Worm (Caenorhabditis elegans) whole organism, L2 larva: ENCODE measurements around the gene F44E5.2.
A peak's percentile ranks its signal among the peaks of the same experiment; 100 is the strongest.

Experiments
- C34F6.9 ChIP-seq: fragments of 150-350 bp; optimal IDR thresholded peaks from 2 replicates; lab custom pipeline; 2014; ENCODE audit warnings: missing biosample characterization, missing genetic modification characterization
- F13H6.1 ChIP-seq: sonication (generic microtip); optimal IDR thresholded peaks from 2 replicates; lab custom pipeline; 2016; ENCODE audit warnings: missing genetic modification characterization, missing compliant biosample characterization
- Y55F3AM.14 ChIP-seq: fragments of 200-800 bp; sonication (Bioruptor generic); optimal IDR thresholded peaks from 2 replicates; lab custom pipeline; 2018; ENCODE audit warnings: mild to moderate bottlenecking, missing genetic modification characterization, missing compliant biosample characterization
- ZK546.5 ChIP-seq: sonication (generic microtip); optimal IDR thresholded peaks from 2 replicates; lab custom pipeline; 2017; ENCODE audit warnings: missing biosample characterization, missing genetic modification characterization
- alr-1 ChIP-seq: fragments of 150-350 bp; optimal IDR thresholded peaks from 2 replicates; lab custom pipeline; 2014; ENCODE audit warnings: missing biosample characterization, missing genetic modification characterization
- ama-1 ChIP-seq: fragments of 150-350 bp; optimal IDR thresholded peaks from 2 replicates; lab custom pipeline; 2018; ENCODE audit warnings: inconsistent platforms
- blmp-1 ChIP-seq: sonication (generic microtip); optimal IDR thresholded peaks from 2 replicates; lab custom pipeline; 2017; ENCODE audit warnings: missing genetic modification characterization, mild to moderate bottlenecking, missing compliant biosample characterization, antibody characterized with exemption, moderate library complexity; ENCODE audit not compliant: insufficient read depth
- ceh-82 ChIP-seq: fragments of 150-350 bp; optimal IDR thresholded peaks from 2 replicates; lab custom pipeline; 2014; ENCODE audit warnings: missing biosample characterization, missing genetic modification characterization
- crh-2 ChIP-seq: sonication (generic microtip); optimal IDR thresholded peaks from 2 replicates; lab custom pipeline; 2017; ENCODE audit warnings: missing biosample characterization, missing genetic modification characterization
- elt-3 ChIP-seq: sonication (generic microtip); optimal IDR thresholded peaks from 2 replicates; lab custom pipeline; 2017; ENCODE audit warnings: missing biosample characterization, missing genetic modification characterization
- fos-1 ChIP-seq: fragments of 150-350 bp; optimal IDR thresholded peaks from 2 replicates; lab custom pipeline; 2014; ENCODE audit warnings: missing biosample characterization, missing genetic modification characterization
- gmeb-1 ChIP-seq: fragments of 150-350 bp; optimal IDR thresholded peaks from 2 replicates; lab custom pipeline; 2014; ENCODE audit warnings: missing biosample characterization, missing genetic modification characterization
- lin-13 ChIP-seq: fragments of 150-350 bp; optimal IDR thresholded peaks from 2 replicates; lab custom pipeline; 2014; ENCODE audit warnings: missing biosample characterization, missing genetic modification reagents, missing genetic modification characterization
- lsy-2 ChIP-seq, 2 experiments: fragments of 150-350 bp in 1 of 2; sonication (generic microtip) in 1 of 2; optimal IDR thresholded peaks; 2 replicates each; lab custom pipeline; 2014 to 2017; ENCODE audit warnings: missing biosample characterization in 2 of 2, missing genetic modification characterization in 2 of 2
- mab-5 ChIP-seq: fragments of 150-350 bp; optimal IDR thresholded peaks from 2 replicates; lab custom pipeline; 2014; ENCODE audit warnings: missing biosample characterization, missing genetic modification characterization
- mbf-1 ChIP-seq: sonication (generic microtip); optimal IDR thresholded peaks from 2 replicates; lab custom pipeline; 2017; ENCODE audit warnings: missing biosample characterization, missing genetic modification characterization
- nhr-11 ChIP-seq: fragments of 150-350 bp; optimal IDR thresholded peaks from 2 replicates; lab custom pipeline; 2014; ENCODE audit warnings: missing biosample characterization, missing genetic modification characterization
- nhr-12 ChIP-seq: fragments of 150-350 bp; optimal IDR thresholded peaks from 2 replicates; lab custom pipeline; 2014; ENCODE audit warnings: missing biosample characterization, missing genetic modification characterization
- nhr-21 ChIP-seq: fragments of 150-350 bp; optimal IDR thresholded peaks from 2 replicates; lab custom pipeline; 2014; ENCODE audit warnings: missing biosample characterization, missing genetic modification characterization
- nhr-23 ChIP-seq: fragments of 150-350 bp; optimal IDR thresholded peaks from 2 replicates; lab custom pipeline; 2014; ENCODE audit warnings: missing biosample characterization, missing genetic modification reagents, missing genetic modification characterization
- nhr-237 ChIP-seq: fragments of 150-350 bp; optimal IDR thresholded peaks from 2 replicates; lab custom pipeline; 2014; ENCODE audit warnings: missing biosample characterization, missing genetic modification characterization
- nhr-25 ChIP-seq: fragments of 150-350 bp; sonication (generic microtip); optimal IDR thresholded peaks from 3 replicates; lab custom pipeline; 2014; ENCODE audit warnings: missing biosample characterization, missing genetic modification characterization
- nhr-6 ChIP-seq: fragments of 150-350 bp; optimal IDR thresholded peaks from 2 replicates; lab custom pipeline; 2014; ENCODE audit warnings: missing biosample characterization, missing genetic modification characterization
- peb-1 ChIP-seq: fragments of 150-350 bp; optimal IDR thresholded peaks from 2 replicates; lab custom pipeline; 2014; ENCODE audit warnings: missing biosample characterization, missing genetic modification characterization
- sem-4 ChIP-seq: fragments of 150-350 bp; optimal IDR thresholded peaks from 2 replicates; lab custom pipeline; 2014; ENCODE audit warnings: missing biosample characterization, missing genetic modification reagents, missing genetic modification characterization
- skn-1 ChIP-seq: sonication (generic microtip); optimal IDR thresholded peaks from 2 replicates; lab custom pipeline; 2017; ENCODE audit warnings: missing biosample characterization, missing genetic modification characterization
- sma-3 ChIP-seq: sonication (generic microtip); optimal IDR thresholded peaks from 2 replicates; lab custom pipeline; 2016; ENCODE audit warnings: missing genetic modification reagents, missing genetic modification characterization, missing compliant biosample characterization
- snpc-4 ChIP-seq: fragments of 150-350 bp; optimal IDR thresholded peaks from 2 replicates; lab custom pipeline; 2014; ENCODE audit warnings: missing biosample characterization, missing genetic modification characterization
- unc-39 ChIP-seq: fragments of 150-350 bp; optimal IDR thresholded peaks from 2 replicates; lab custom pipeline; 2014; ENCODE audit warnings: missing biosample characterization, missing genetic modification characterization
- unc-55 ChIP-seq: fragments of 150-350 bp; sonication (generic microtip); optimal IDR thresholded peaks from 3 replicates; lab custom pipeline; 2014; ENCODE audit warnings: missing biosample characterization, missing genetic modification reagents, missing genetic modification characterization
- unc-62 ChIP-seq: fragments of 150-350 bp; optimal IDR thresholded peaks from 2 replicates; lab custom pipeline; 2014; ENCODE audit warnings: missing biosample characterization, missing genetic modification reagents, missing genetic modification characterization
- zag-1 ChIP-seq: fragments of 150-350 bp; optimal IDR thresholded peaks from 2 replicates; lab custom pipeline; 2014; ENCODE audit warnings: missing biosample characterization, missing genetic modification characterization
- ztf-1 ChIP-seq: fragments of 200-800 bp; sonication (Bioruptor generic); conservative IDR thresholded peaks from 2 replicates; pipeline ENCODE4 v1.3.6; 2022; ENCODE audit warnings: missing genetic modification characterization, missing compliant biosample characterization
- ztf-11 ChIP-seq: sonication (generic microtip); optimal IDR thresholded peaks from 2 replicates; lab custom pipeline; 2017; ENCODE audit warnings: missing biosample characterization, missing genetic modification characterization
- ztf-4 ChIP-seq: fragments of 150-350 bp; optimal IDR thresholded peaks from 2 replicates; lab custom pipeline; 2014; ENCODE audit warnings: missing biosample characterization, missing genetic modification characterization

The F44E5.2 gene

ce11 chrII:11761806-11762512 lies 4.6 kb upstream of the F44E5.2 start:
- TF ChIP-seq nhr-23 (tag; lab: Kevin White, UChicago) (no peak), ztf-1 (GFP tag; lab: Robert Waterston, UW) (0 out of 2 replicates have a peak, but pooled peaks have one; percentile 51), lsy-2 (tag; optimal IDR thresholded peaks at IDR 0.05; lab: Kevin White, UChicago) (peak in 1 of 2 experiments; percentile 89), sem-4 (tag; lab: Kevin White, UChicago) (peak; percentile 89), F13H6.1 (no peak), crh-2 (tag; lab: Kevin White, UChicago) (peak; percentile 48), lin-13 (GFP tag; lab: Kevin White, UChicago) (peak; percentile 82), unc-62 (no peak), sma-3 (GFP tag; lab: Kevin White, UChicago) (no peak), blmp-1 (no peak), ztf-4 (peak; percentile 93), unc-55 (GFP tag; lab: Kevin White, UChicago) (peak; percentile 69), nhr-12 (tag; lab: Kevin White, UChicago) (peak; percentile 53), ama-1 (lab: Kevin White, UChicago) (peak; percentile 99), C34F6.9 (tag; lab: Kevin White, UChicago) (peak; percentile 93), skn-1 (peak; percentile 89), mab-5 (tag; lab: Kevin White, UChicago) (no peak), snpc-4 (tag; lab: Kevin White, UChicago) (peak; percentile 62)

- no peak for TF ChIP-seq ztf-1 (GFP tag; lab: Robert Waterston, UW)
- TF ChIP-seq fos-1: no peak
- no peak for TF ChIP-seq snpc-4 (tag; lab: Kevin White, UChicago)
- no peak for TF ChIP-seq nhr-25 (tag; lab: Kevin White, UChicago)
- no peak for TF ChIP-seq gmeb-1 (tag; lab: Kevin White, UChicago)
- no peak for TF ChIP-seq ztf-11 (tag; lab: Kevin White, UChicago)
- TF ChIP-seq elt-3 (tag; lab: Kevin White, UChicago): no peak
- no peak for TF ChIP-seq mbf-1 (tag; lab: Kevin White, UChicago)
- TF ChIP-seq nhr-12 (tag; lab: Kevin White, UChicago): no peak
- no peak for TF ChIP-seq Y55F3AM.14 (GFP tag; lab: Kevin White, UChicago)
- no peak for TF ChIP-seq nhr-237 (tag; lab: Kevin White, UChicago)
- TF ChIP-seq nhr-6 (tag; lab: Kevin White, UChicago): no peak
- no peak for TF ChIP-seq C34F6.9 (tag; lab: Kevin White, UChicago)
- TF ChIP-seq sma-3 (GFP tag; lab: Kevin White, UChicago): no peak
- TF ChIP-seq nhr-11 (tag; lab: Kevin White, UChicago): no peak
- no peak for TF ChIP-seq skn-1
- no peak for TF ChIP-seq crh-2 (tag; lab: Kevin White, UChicago)
- TF ChIP-seq blmp-1: no peak
Observed at ce11 chrII:11765506-11766152, 943 bp upstream of the F44E5.2 start.

- no peak for TF ChIP-seq ZK546.5 (tag; lab: Kevin White, UChicago)
- no peak for TF ChIP-seq nhr-237 (tag; lab: Kevin White, UChicago)
- TF ChIP-seq zag-1 (tag; lab: Kevin White, UChicago): no peak
- TF ChIP-seq alr-1: no peak
- no peak for TF ChIP-seq ztf-11 (tag; lab: Kevin White, UChicago)
- TF ChIP-seq peb-1 (tag; lab: Kevin White, UChicago): no peak
- TF ChIP-seq fos-1: no peak
- TF ChIP-seq ceh-82 (tag; lab: Kevin White, UChicago): no peak
- no peak for TF ChIP-seq snpc-4 (tag; lab: Kevin White, UChicago)
- no peak for TF ChIP-seq ama-1 (lab: Kevin White, UChicago)
- no peak for TF ChIP-seq ztf-1 (GFP tag; lab: Robert Waterston, UW)
- TF ChIP-seq, all 48 proteins: peak for 0
Observed at ce11 chrII:11772364-11772763, 5.8 kb downstream of the F44E5.2 start, which contains the start of gene F44E5.15. Gene F44E5.15, plus strand, starts transcription at chrII:11772664.

ce11 chrII:11774218-11774617 lies 7.6 kb downstream of the F44E5.2 start, which contains the start of gene F44E5.1:
Gene F44E5.1, minus strand, starts transcription at chrII:11774559.
- TF ChIP-seq nhr-23 (tag; lab: Kevin White, UChicago) (no peak), nhr-237 (tag; lab: Kevin White, UChicago) (no peak), F13H6.1 (no peak), skn-1 (no peak), unc-39 (tag; lab: Kevin White, UChicago) (no peak), nhr-21 (no peak), blmp-1 (no peak)
